Worm (Caenorhabditis elegans): ENCODE measurements around the gene Y54G2A.15.

- TF ChIP-seq mdl-1 (tag; optimal IDR thresholded peaks at IDR 0.05) = no peak
- TF ChIP-seq fos-1 (tag; optimal IDR thresholded peaks at IDR 0.05) = no peak
- TF ChIP-seq mab-5 (tag; optimal IDR thresholded peaks at IDR 0.05) = no peak
- TF ChIP-seq nhr-11 (tag; optimal IDR thresholded peaks at IDR 0.05) = no peak
- no peak for TF ChIP-seq nhr-12 (tag; optimal IDR thresholded peaks at IDR 0.05)
- no peak for TF ChIP-seq elt-3 (tag; optimal IDR thresholded peaks at IDR 0.05)
- TF ChIP-seq snpc-4 (tag; optimal IDR thresholded peaks at IDR 0.05) = no peak
- TF ChIP-seq nhr-23 (tag; optimal IDR thresholded peaks at IDR 0.05) = no peak
- TF ChIP-seq ceh-82 (tag; optimal IDR thresholded peaks at IDR 0.05) = no peak
- TF ChIP-seq zag-1 (tag; optimal IDR thresholded peaks at IDR 0.05) = no peak
- no peak for TF ChIP-seq nhr-77 (tag; optimal IDR thresholded peaks at IDR 0.05)
- no peak for TF ChIP-seq lsy-2 (tag; optimal IDR thresholded peaks at IDR 0.05)
These were observed 11.2 kb downstream of the Y54G2A.15 start, which contains the start of the genes Y54G2A.48 and pudl-1 for ce11 chrIV:2832587-2832986.
